Worm (Caenorhabditis elegans): ENCODE results near the gene F26F2.4.
"Not testable (repeated sequence)": the region's sequence is repeated elsewhere in the genome, so short reads cannot be mapped to it uniquely, and the experiment has no call there.

DNA sequence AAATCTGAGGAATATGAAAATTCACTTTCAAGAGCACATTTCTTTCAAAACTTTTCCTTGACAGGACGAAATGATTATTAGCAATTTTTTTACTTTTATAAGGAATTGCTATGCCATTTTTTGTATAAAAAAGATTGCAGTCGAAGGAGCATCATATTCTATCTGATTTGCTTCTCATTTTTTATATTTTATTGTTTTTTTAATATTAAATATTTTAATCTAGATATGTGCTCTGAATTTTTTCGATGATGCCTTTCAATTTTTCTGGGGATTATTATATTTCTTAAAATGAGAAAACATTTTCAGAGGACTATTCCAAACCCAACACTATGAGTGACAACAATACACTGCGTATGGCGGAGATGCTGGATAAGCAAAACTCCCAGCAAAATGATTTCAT, 5.0 kb upstream of the F26F2.4 start, which contains the start of gene F26F2.13:
- TF ChIP-seq fkh-10 (GFP tag; optimal IDR thresholded peaks at IDR 0.05); che-1 (tag; optimal IDR thresholded peaks at IDR 0.05); ceh-18 (tag; optimal IDR thresholded peaks at IDR 0.05); nhr-232 (tag; optimal IDR thresholded peaks at IDR 0.05); ceh-48 (tag; optimal IDR thresholded peaks at IDR 0.05); npax-4 (tag; optimal IDR thresholded peaks at IDR 0.05); unc-55 (GFP tag; optimal IDR thresholded peaks at IDR 0.05); sox-4 (tag; optimal IDR thresholded peaks at IDR 0.05): not testable (repeated sequence)
